Fruit fly (Drosophila melanogaster): ENCODE measurements around the gene tap.

tap gene

DNA sequence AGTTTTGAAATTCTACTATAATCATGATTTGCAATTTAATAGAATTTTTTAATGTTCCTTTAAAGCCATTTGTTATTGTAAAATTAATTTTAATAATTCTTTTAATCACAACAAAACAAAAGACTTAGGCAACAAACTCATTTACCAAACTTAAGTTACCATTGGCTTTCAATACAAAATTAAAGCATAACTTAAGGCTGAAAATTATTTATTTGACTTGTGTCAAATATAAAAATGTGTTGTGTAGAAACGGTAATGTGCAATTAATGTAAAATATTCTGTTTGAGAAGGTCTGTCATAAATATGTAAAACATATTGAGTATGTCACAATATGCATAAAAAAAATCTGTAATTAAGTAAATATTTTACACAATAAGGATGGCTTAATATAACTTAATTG, 47.6 kb downstream of the tap start:
- TF ChIP-seq psq (optimal IDR thresholded peaks at IDR 0.05) (no peak), Sin3A (optimal IDR thresholded peaks at IDR 0.05) (no peak), h (optimal IDR thresholded peaks at IDR 0.05) (no peak), ttk (optimal IDR thresholded peaks at IDR 0.05) (no peak), insv (optimal IDR thresholded peaks at IDR 0.05) (no peak)

DNA sequence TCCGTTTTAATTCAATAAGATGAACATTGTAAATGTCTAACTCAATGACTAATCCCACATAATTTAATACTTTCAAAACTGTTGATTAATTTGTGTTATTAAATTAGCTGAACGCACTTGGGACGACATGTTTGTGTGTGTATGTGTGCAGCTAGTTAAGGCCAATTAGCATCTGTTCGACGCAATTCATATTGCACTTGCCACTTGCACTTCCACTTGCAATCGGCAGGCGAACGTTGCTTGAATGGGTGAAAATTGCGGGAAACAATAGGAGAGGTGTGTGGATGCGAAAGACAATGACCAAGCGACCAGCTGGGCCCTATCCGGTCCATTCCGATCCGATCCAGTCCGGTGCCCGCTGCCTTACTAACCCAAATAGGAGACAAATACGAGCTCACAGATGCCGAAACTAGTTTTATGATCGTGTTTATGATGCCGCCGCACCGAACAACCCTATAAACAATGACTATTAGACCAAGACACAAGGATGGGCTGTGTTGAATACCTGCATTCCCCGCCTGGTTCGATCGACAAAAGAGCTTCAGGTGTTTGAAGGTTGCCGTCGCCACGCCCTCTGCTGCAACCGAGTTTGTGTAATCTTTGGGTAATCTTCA, 48.1 kb downstream of the tap start:
- TF ChIP-seq Sin3A (optimal IDR thresholded peaks at IDR 0.05), result no peak
- no peak for TF ChIP-seq insv (optimal IDR thresholded peaks at IDR 0.05)
- TF ChIP-seq Myc (optimal IDR thresholded peaks at IDR 0.05), result no peak
- no peak for TF ChIP-seq psq (optimal IDR thresholded peaks at IDR 0.05)
- TF ChIP-seq ttk (optimal IDR thresholded peaks at IDR 0.05), result no peak
- TF ChIP-seq h (optimal IDR thresholded peaks at IDR 0.05), result no peak

DNA sequence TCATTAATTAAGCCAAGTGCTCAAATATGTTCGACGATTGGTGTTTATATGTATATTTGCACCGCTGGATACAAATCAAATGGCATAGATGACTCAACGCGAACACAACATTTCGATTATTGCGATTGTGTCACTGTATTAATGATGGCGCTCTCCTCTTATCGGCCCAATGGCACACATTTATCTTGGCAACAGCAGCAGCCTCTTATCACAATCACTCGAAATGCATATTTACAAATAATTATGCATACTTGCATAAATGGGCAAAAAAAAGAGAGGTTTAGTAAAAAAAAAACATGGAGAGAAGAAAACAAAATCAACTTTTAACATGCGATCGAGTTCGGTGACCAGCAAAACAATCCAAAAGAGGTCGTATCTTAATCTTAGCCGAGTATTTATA, 51.8 kb downstream of the tap start:
- TF ChIP-seq insv (optimal IDR thresholded peaks at IDR 0.05), result no peak
- no peak for TF ChIP-seq ttk (optimal IDR thresholded peaks at IDR 0.05)
- no peak for TF ChIP-seq Sin3A (optimal IDR thresholded peaks at IDR 0.05)
- TF ChIP-seq psq (optimal IDR thresholded peaks at IDR 0.05), result no peak
- no peak for TF ChIP-seq Myc (optimal IDR thresholded peaks at IDR 0.05)
- TF ChIP-seq h (optimal IDR thresholded peaks at IDR 0.05), result no peak
